Fruit fly (Drosophila melanogaster): Measurements from ENCODE around the gene CG13933.

DNA sequence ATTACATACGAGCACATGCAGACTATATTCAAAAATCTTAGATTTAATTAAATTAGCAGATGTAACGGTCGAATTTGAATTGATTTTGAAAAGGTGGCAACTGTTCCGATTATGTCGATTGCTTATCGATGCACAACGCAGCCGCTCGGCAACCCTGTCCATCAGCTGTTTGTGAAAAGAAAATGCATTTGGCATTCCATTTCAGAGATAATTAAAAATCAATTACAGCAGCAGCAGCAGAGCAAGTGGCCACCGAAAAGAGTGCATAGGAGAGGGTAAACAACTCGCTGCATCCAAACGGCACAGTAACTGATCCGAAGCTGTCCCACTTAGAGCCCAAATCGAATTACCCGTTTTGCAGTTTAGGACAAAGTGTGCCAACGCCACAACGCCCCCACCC lies 23.7 kb upstream of the CG13933 start, which contains the start of gene Patj:
- no peak for TF ChIP-seq EcR (GFP tag; optimal IDR thresholded peaks at IDR 0.05)
- TF ChIP-seq CG8478 (optimal IDR thresholded peaks at IDR 0.05): no peak

All from whole organism.